Fruit fly (Drosophila melanogaster): ENCODE data around the gene Jon25Bii.

- TF ChIP-seq usp (GFP tag; optimal IDR thresholded peaks at IDR 0.05) (no peak), CG8478 (optimal IDR thresholded peaks at IDR 0.05) (no peak)
These were observed 24.1 kb upstream of the Jon25Bii start, which contains the start of the genes Gmd and CG3792 for dm6 chr2L:4976988-4977551.

Measured in whole organism.